Worm (Caenorhabditis elegans): ENCODE results near the gene cyp-13A12.

- no peak for TF ChIP-seq ama-1 (optimal IDR thresholded peaks at IDR 0.05)
- no peak for TF ChIP-seq hmbx-1 (tag; optimal IDR thresholded peaks at IDR 0.05)
- no peak for TF ChIP-seq flt-1 (GFP tag; IDR thresholded peaks at IDR 0.05)
Measured at ce11 chrIII:13064213-13065184, 40.2 kb downstream of the cyp-13A12 start.

Measured in whole organism, early embryonic.